Fruit fly (Drosophila melanogaster) whole organism, embryonic: Measurements from ENCODE around the gene CG13837.

Source experiments
- Blimp-1 ChIP-seq: fragments of 200-800 bp; sonication (Bioruptor generic); optimal IDR thresholded peaks from 3 replicates; lab custom pipeline; 2018; ENCODE audit warnings: missing biosample characterization, missing genetic modification characterization, mild to moderate bottlenecking, moderate library complexity, missing genetic modification reagents
- CG10431 ChIP-seq: fragments of 200-800 bp; sonication (Bioruptor generic); optimal IDR thresholded peaks from 3 replicates; lab custom pipeline; 2018; ENCODE audit warnings: missing biosample characterization, mild to moderate bottlenecking, missing genetic modification characterization
- CG11696 ChIP-seq: fragments of 200-800 bp; sonication (Bioruptor generic); IDR thresholded peaks from 2 replicates; pipeline ENCODE4 v1.3.6; 2022; ENCODE audit warnings: missing biosample characterization, missing genetic modification characterization
- CG12236 ChIP-seq: fragments of 200-800 bp; sonication (Bioruptor generic); optimal IDR thresholded peaks from 2 replicates; lab custom pipeline; 2016; ENCODE audit warnings: missing biosample characterization, missing genetic modification characterization
- CG12769 ChIP-seq: fragments of 200-800 bp; sonication (Bioruptor generic); optimal IDR thresholded peaks from 2 replicates; lab custom pipeline; 2019; ENCODE audit warnings: missing biosample characterization, mild to moderate bottlenecking, missing genetic modification characterization, moderate library complexity
- CG15479 ChIP-seq: fragments of 200-800 bp; sonication (Bioruptor generic); optimal IDR thresholded peaks from 3 replicates; lab custom pipeline; 2019; ENCODE audit warnings: missing biosample characterization, mild to moderate bottlenecking, missing genetic modification characterization, moderate library complexity
- CG1792 ChIP-seq: fragments of 200-800 bp; sonication (Bioruptor generic); optimal IDR thresholded peaks from 2 replicates; lab custom pipeline; 2016; ENCODE audit warnings: missing biosample characterization, missing genetic modification characterization
- CG2116 ChIP-seq: fragments of 200-800 bp; sonication (Bioruptor generic); optimal IDR thresholded peaks from 3 replicates; lab custom pipeline; 2018; ENCODE audit warnings: missing biosample characterization, mild to moderate bottlenecking, missing genetic modification characterization
- CG34224 ChIP-seq: fragments of 200-800 bp; sonication (Bioruptor generic); IDR thresholded peaks from 3 replicates; pipeline ENCODE4 v1.3.6; 2022; ENCODE audit warnings: missing biosample characterization, missing genetic modification characterization; ENCODE audit not compliant: partially characterized antibody
- CG4707 ChIP-seq: fragments of 200-800 bp; sonication (Bioruptor generic); optimal IDR thresholded peaks from 2 replicates; lab custom pipeline; 2018; ENCODE audit warnings: missing biosample characterization, mild to moderate bottlenecking, missing genetic modification characterization, moderate library complexity
- CG4820 ChIP-seq: fragments of 200-800 bp; sonication (Bioruptor generic); optimal IDR thresholded peaks from 3 replicates; lab custom pipeline; 2016; ENCODE audit warnings: missing biosample characterization, missing genetic modification characterization
- CG6272 ChIP-seq: fragments of 200-800 bp; sonication (Bioruptor generic); IDR thresholded peaks from 2 replicates; pipeline ENCODE4 v1.3.6; 2022; ENCODE audit warnings: missing biosample characterization, missing genetic modification characterization
- CG6689 ChIP-seq: fragments of 200-800 bp; sonication (Bioruptor generic); IDR thresholded peaks from 2 replicates; pipeline ENCODE4 v1.3.6; 2022; ENCODE audit warnings: missing biosample characterization, missing genetic modification characterization
- CG6791 ChIP-seq: fragments of 200-800 bp; sonication (Bioruptor generic); IDR thresholded peaks from 3 replicates; pipeline ENCODE4 v1.3.6; 2022; ENCODE audit warnings: missing biosample characterization, missing genetic modification characterization; ENCODE audit not compliant: partially characterized antibody
- CG8290 ChIP-seq, 3 experiments: fragments of 200-800 bp; sonication (Bioruptor generic); optimal IDR thresholded peaks; 2 replicates each; lab custom pipeline; 2016 to 2019; ENCODE audit warnings: missing biosample characterization in 3 of 3, missing genetic modification characterization in 3 of 3, mild to moderate bottlenecking in 2 of 3, moderate library complexity in 1 of 3
- CG8359 ChIP-seq: fragments of 200-800 bp; sonication (Bioruptor generic); optimal IDR thresholded peaks from 2 replicates; lab custom pipeline; 2017; ENCODE audit warnings: missing biosample characterization, mild to moderate bottlenecking, missing genetic modification characterization, borderline replicate concordance
- Dip3 ChIP-seq: fragments of 200-800 bp; sonication (Bioruptor generic); optimal IDR thresholded peaks from 3 replicates; lab custom pipeline; 2016; ENCODE audit warnings: missing biosample characterization, missing genetic modification characterization
- Doc3 ChIP-seq: fragments of 200-800 bp; sonication (Bioruptor generic); IDR thresholded peaks from 3 replicates; pipeline ENCODE4 v1.3.6; 2022; ENCODE audit warnings: missing biosample characterization, missing genetic modification characterization; ENCODE audit not compliant: partially characterized antibody
- Dp ChIP-seq: fragments of 200-800 bp; sonication (Bioruptor generic); optimal IDR thresholded peaks from 2 replicates; lab custom pipeline; 2018; ENCODE audit warnings: missing biosample characterization, mild to moderate bottlenecking, missing genetic modification characterization, moderate library complexity
- Ets65A ChIP-seq: fragments of 200-800 bp; sonication (Bioruptor generic); peaks from one replicate; lab custom pipeline; 2016; ENCODE audit warnings: missing biosample characterization, missing genetic modification characterization
- H15 ChIP-seq: fragments of 200-800 bp; sonication (Bioruptor generic); IDR thresholded peaks from 3 replicates; pipeline ENCODE4 v1.3.6; 2022; ENCODE audit warnings: missing biosample characterization, missing genetic modification characterization
- HHEX ChIP-seq: fragments of 200-800 bp; sonication (Bioruptor generic); optimal IDR thresholded peaks from 3 replicates; lab custom pipeline; 2017; ENCODE audit warnings: missing biosample characterization, mild to moderate bottlenecking, missing genetic modification characterization, missing genetic modification reagents
- NfI ChIP-seq: fragments of 200-800 bp; sonication (Bioruptor generic); optimal IDR thresholded peaks from 3 replicates; lab custom pipeline; 2018; ENCODE audit warnings: missing biosample characterization, mild to moderate bottlenecking, missing genetic modification characterization, moderate library complexity
- Opbp ChIP-seq: fragments of 200-800 bp; sonication (Bioruptor generic); IDR thresholded peaks from 3 replicates; pipeline ENCODE4 v1.3.6; 2022; ENCODE audit warnings: missing biosample characterization, missing genetic modification characterization; ENCODE audit not compliant: partially characterized antibody
- Rx ChIP-seq: fragments of 200-800 bp; sonication (Bioruptor generic); IDR thresholded peaks from 2 replicates; pipeline ENCODE4 v1.3.6; 2022; ENCODE audit warnings: missing biosample characterization, missing genetic modification characterization
- Scr ChIP-seq: fragments of 200-800 bp; sonication (Bioruptor generic); IDR thresholded peaks from 2 replicates; pipeline ENCODE4 v1.3.6; 2022; ENCODE audit warnings: missing biosample characterization, missing genetic modification characterization; ENCODE audit not compliant: partially characterized antibody
- Tbp ChIP-seq: fragments of >200 bp; optimal IDR thresholded peaks from 2 replicates; lab custom pipeline; 2018; ENCODE audit warnings: missing biosample characterization, missing genetic modification characterization
- al ChIP-seq: fragments of 200-800 bp; sonication (Bioruptor generic); IDR thresholded peaks from 2 replicates; pipeline ENCODE4 v1.3.6; 2022; ENCODE audit warnings: missing biosample characterization, missing genetic modification characterization
- crp ChIP-seq, 2 experiments: fragments of 200-800 bp; sonication (Bioruptor generic); optimal IDR thresholded peaks; 2 replicates in 1 of 2; 3 replicates in 1 of 2; lab custom pipeline; 2017; ENCODE audit warnings: missing biosample characterization in 2 of 2, missing genetic modification characterization in 2 of 2, mild to moderate bottlenecking in 1 of 2, moderate library complexity in 1 of 2
- dati ChIP-seq: fragments of 200-800 bp; sonication (Bioruptor generic); IDR thresholded peaks from 2 replicates; pipeline ENCODE4 v1.3.6; 2022; ENCODE audit warnings: missing biosample characterization, missing genetic modification characterization
- dm ChIP-seq: fragments of 200-800 bp; sonication (Bioruptor generic); optimal IDR thresholded peaks from 3 replicates; lab custom pipeline; 2016; ENCODE audit warnings: missing biosample characterization, missing genetic modification characterization
- fu2 ChIP-seq: fragments of 200-800 bp; sonication (Bioruptor generic); optimal IDR thresholded peaks from 2 replicates; lab custom pipeline; 2016; ENCODE audit warnings: missing biosample characterization, missing genetic modification characterization
- jumu ChIP-seq: fragments of 200-800 bp; sonication (Bioruptor generic); optimal IDR thresholded peaks from 3 replicates; lab custom pipeline; 2016; ENCODE audit warnings: missing biosample characterization, missing genetic modification characterization
- kah ChIP-seq: fragments of 200-800 bp; sonication (Bioruptor generic); optimal IDR thresholded peaks from 2 replicates; lab custom pipeline; 2018; ENCODE audit warnings: missing biosample characterization, mild to moderate bottlenecking, missing genetic modification characterization
- nerfin-2 ChIP-seq: fragments of 200-800 bp; sonication (Bioruptor generic); IDR thresholded peaks from 2 replicates; pipeline ENCODE4 v1.3.6; 2022; ENCODE audit warnings: missing biosample characterization, missing genetic modification characterization; ENCODE audit not compliant: partially characterized antibody
- nmo ChIP-seq: fragments of 200-800 bp; sonication (Bioruptor generic); optimal IDR thresholded peaks from 2 replicates; lab custom pipeline; 2018; ENCODE audit warnings: missing biosample characterization, mild to moderate bottlenecking, missing genetic modification characterization, moderate library complexity
- org-1 ChIP-seq: fragments of 200-800 bp; sonication (Bioruptor generic); optimal IDR thresholded peaks from 2 replicates; lab custom pipeline; 2017; ENCODE audit warnings: missing biosample characterization, missing genetic modification characterization
- p53 ChIP-seq: fragments of 200-800 bp; sonication (Bioruptor generic); optimal IDR thresholded peaks from 2 replicates; lab custom pipeline; 2016; ENCODE audit warnings: missing biosample characterization, missing genetic modification characterization
- pzg ChIP-seq: fragments of 200-800 bp; sonication (Bioruptor generic); optimal IDR thresholded peaks from 3 replicates; lab custom pipeline; 2018; ENCODE audit warnings: missing biosample characterization, mild to moderate bottlenecking, missing genetic modification characterization, moderate library complexity
- repo ChIP-seq: fragments of 200-800 bp; sonication (Bioruptor generic); optimal IDR thresholded peaks from 2 replicates; lab custom pipeline; 2016; ENCODE audit warnings: missing biosample characterization, missing genetic modification characterization
- ro ChIP-seq: fragments of 200-800 bp; sonication (Bioruptor generic); IDR thresholded peaks from 2 replicates; pipeline ENCODE4 v1.3.6; 2022; ENCODE audit warnings: missing biosample characterization, missing genetic modification characterization
- schlank ChIP-seq: fragments of 200-800 bp; sonication (Bioruptor generic); optimal IDR thresholded peaks from 2 replicates; lab custom pipeline; 2018; ENCODE audit warnings: missing biosample characterization, mild to moderate bottlenecking, missing genetic modification characterization
- slou ChIP-seq: fragments of 200-800 bp; sonication (Bioruptor generic); optimal IDR thresholded peaks from 3 replicates; lab custom pipeline; 2016; ENCODE audit warnings: missing biosample characterization, missing genetic modification characterization
- slp2 ChIP-seq: fragments of 200-800 bp; sonication (Bioruptor generic); optimal IDR thresholded peaks from 2 replicates; lab custom pipeline; 2016; ENCODE audit warnings: missing biosample characterization, missing genetic modification characterization
- tna ChIP-seq: fragments of 200-800 bp; sonication (Bioruptor generic); IDR thresholded peaks from 2 replicates; pipeline ENCODE4 v1.3.6; 2022; ENCODE audit warnings: missing biosample characterization, missing genetic modification characterization; ENCODE audit not compliant: partially characterized antibody
- tx ChIP-seq: fragments of 200-800 bp; sonication (Bioruptor generic); optimal IDR thresholded peaks from 2 replicates; lab custom pipeline; 2016; ENCODE audit warnings: missing biosample characterization, missing genetic modification characterization
- vnd ChIP-seq: fragments of 200-800 bp; sonication (Bioruptor generic); IDR thresholded peaks from 3 replicates; pipeline ENCODE4 v1.3.6; 2022; ENCODE audit warnings: missing biosample characterization, missing genetic modification characterization; ENCODE audit not compliant: partially characterized antibody
- wor ChIP-seq: fragments of 200-800 bp; sonication (Bioruptor generic); IDR thresholded peaks from 2 replicates; pipeline ENCODE4 v1.3.6; 2022; ENCODE audit warnings: missing biosample characterization, missing genetic modification characterization
- yki ChIP-seq: fragments of >200 bp; optimal IDR thresholded peaks from 3 replicates; lab custom pipeline; 2018

Gene CG13837

DNA sequence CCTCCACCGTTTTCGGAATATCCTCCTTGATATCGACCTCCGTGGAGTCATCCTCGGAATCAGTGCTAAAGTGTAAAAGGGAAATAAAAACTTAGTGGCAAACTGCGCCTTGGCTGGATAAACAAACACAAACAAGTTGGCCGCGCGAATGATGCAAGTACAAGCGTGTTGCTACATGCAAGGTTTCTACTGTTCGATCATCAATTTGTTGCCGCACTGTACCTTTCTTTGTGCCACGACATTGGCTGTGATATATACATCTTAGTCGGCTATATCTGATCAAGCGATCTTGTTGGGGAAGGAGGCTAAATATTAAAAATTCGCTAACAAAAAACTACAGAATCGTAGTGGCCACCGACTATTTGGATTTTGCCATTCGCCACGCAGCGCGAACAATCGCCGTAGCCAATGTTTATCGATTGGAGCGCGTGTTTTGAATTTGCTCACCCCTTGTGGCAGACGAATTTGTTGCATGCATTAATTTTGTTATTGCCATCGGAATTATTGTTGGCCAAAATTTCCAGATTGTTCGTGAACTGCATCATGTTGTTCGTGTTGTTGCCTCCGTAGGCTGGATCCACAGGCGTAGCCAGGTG lies 9.4 kb downstream of the CG13837 start (continued):
- TF ChIP-seq Dp (GFP tag; lab: Kevin White, UChicago) (peak; percentile 82), CG1792 (GFP tag; lab: Kevin White, UChicago) (no peak), CG34224 (GFP tag; lab: Robert Waterston, UW) (peak; percentile 13; the same call in 1 of the 3 replicates), Tbp (no peak), org-1 (GFP tag; lab: Kevin White, UChicago) (no peak), pzg (GFP tag; lab: Kevin White, UChicago) (peak; percentile 47), CG15479 (GFP tag; lab: Kevin White, UChicago) (no peak), wor (GFP tag; lab: Robert Waterston, UW) (no peak), CG12236 (GFP tag; lab: Kevin White, UChicago) (no peak), tna (GFP tag; lab: Robert Waterston, UW) (no peak), vnd (GFP tag; lab: Robert Waterston, UW) (0 out of 3 replicates have a peak, but pooled peaks have one; percentile 12), al (GFP tag; lab: Robert Waterston, UW) (no peak), HHEX (no peak), Rx (GFP tag; lab: Robert Waterston, UW) (no peak), repo (GFP tag; lab: Kevin White, UChicago) (no peak), dati (GFP tag; lab: Robert Waterston, UW) (no peak), yki (no peak), Blimp-1 (no peak), CG8359 (no peak), CG10431 (GFP tag; lab: Kevin White, UChicago) (no peak), nerfin-2 (GFP tag; lab: Robert Waterston, UW) (no peak), CG12769 (no peak), CG6272 (GFP tag; lab: Robert Waterston, UW) (no peak), Doc3 (GFP tag; lab: Robert Waterston, UW) (peak; percentile 16; the same call in 2 of the 3 replicates), CG6791 (GFP tag; lab: Robert Waterston, UW) (peak; percentile 43; the same call in 1 of the 3 replicates), fu2 (GFP tag; lab: Kevin White, UChicago) (no peak), p53 (GFP tag; lab: Kevin White, UChicago) (peak; percentile 99), jumu (GFP tag; lab: Kevin White, UChicago) (no peak), schlank (tag; lab: Kevin White, UChicago) (no peak), slp2 (GFP tag; lab: Kevin White, UChicago) (no peak), Opbp (GFP tag; lab: Robert Waterston, UW) (peak; percentile 56; the same call in 2 of the 3 replicates), crp (GFP tag; optimal IDR thresholded peaks at IDR 0.05; lab: Kevin White, UChicago) (no peak), CG4707 (GFP tag; lab: Kevin White, UChicago) (no peak), H15 (GFP tag; lab: Robert Waterston, UW) (no peak), Dip3 (GFP tag; lab: Kevin White, UChicago) (no peak), CG8290 (GFP tag; optimal IDR thresholded peaks at IDR 0.05; lab: Kevin White, UChicago) (no peak), CG8290 (tag; optimal IDR thresholded peaks at IDR 0.05; lab: Kevin White, UChicago) (no peak), Ets65A (GFP tag; lab: Kevin White, UChicago) (no peak), CG6689 (GFP tag; lab: Robert Waterston, UW) (no peak), CG11696 (GFP tag; lab: Robert Waterston, UW) (no peak), ro (GFP tag; lab: Robert Waterston, UW) (no peak), CG2116 (no peak), NfI (GFP tag; lab: Kevin White, UChicago) (no peak), nmo (GFP tag; lab: Kevin White, UChicago) (no peak), tx (GFP tag; lab: Kevin White, UChicago) (no peak), CG4820 (no peak), slou (GFP tag; lab: Kevin White, UChicago) (no peak), Scr (peak; percentile 32; the same call in 1 of the 2 replicates), dm (GFP tag; lab: Kevin White, UChicago) (peak; percentile 60), kah (no peak)
